Fruit fly (Drosophila melanogaster) whole organism, prepupa: Measurements from ENCODE around the gene fry.

Experiments
- Blimp-1 ChIP-seq: fragments of 200-800 bp; sonication (Bioruptor generic); optimal IDR thresholded peaks from 3 replicates; lab custom pipeline; 2017; ENCODE audit warnings: missing biosample characterization, missing genetic modification characterization, mild to moderate bottlenecking, moderate library complexity, missing genetic modification reagents
- CG11294 ChIP-seq: fragments of 200-800 bp; sonication (Bioruptor generic); IDR thresholded peaks from 2 replicates; pipeline ENCODE4 v1.3.6; 2022; ENCODE audit warnings: missing biosample characterization, missing genetic modification characterization
- CG11762 ChIP-seq: fragments of 200-800 bp; sonication (Bioruptor generic); optimal IDR thresholded peaks from 3 replicates; lab custom pipeline; 2016; ENCODE audit warnings: missing biosample characterization, missing genetic modification characterization; ENCODE audit not compliant: insufficient read depth
- CG11902 ChIP-seq: fragments of 200-800 bp; sonication (Bioruptor generic); optimal IDR thresholded peaks from 3 replicates; lab custom pipeline; 2016; ENCODE audit warnings: missing biosample characterization, missing genetic modification characterization
- CG15336 ChIP-seq: fragments of 200-800 bp; sonication (Bioruptor generic); IDR thresholded peaks from 2 replicates; pipeline ENCODE4 v1.3.6; 2022; ENCODE audit warnings: missing biosample characterization, missing genetic modification characterization
- CG1621 ChIP-seq: fragments of 200-800 bp; sonication (Bioruptor generic); optimal IDR thresholded peaks from 3 replicates; lab custom pipeline; 2018; ENCODE audit warnings: missing biosample characterization, mild to moderate bottlenecking, missing genetic modification characterization
- CG16779 ChIP-seq: fragments of 200-800 bp; sonication (Bioruptor generic); optimal IDR thresholded peaks from 3 replicates; lab custom pipeline; 2017; ENCODE audit warnings: missing biosample characterization, mild to moderate bottlenecking, missing genetic modification characterization
- CG31627 ChIP-seq: fragments of 200-800 bp; sonication (Bioruptor generic); optimal IDR thresholded peaks from 3 replicates; lab custom pipeline; 2016; ENCODE audit warnings: missing biosample characterization, missing genetic modification characterization
- CG32006 ChIP-seq: fragments of 200-800 bp; sonication (Bioruptor generic); optimal IDR thresholded peaks from 3 replicates; lab custom pipeline; 2017; ENCODE audit warnings: missing biosample characterization, mild to moderate bottlenecking, missing genetic modification characterization
- CG34406 ChIP-seq: fragments of 200-800 bp; sonication (Bioruptor generic); optimal IDR thresholded peaks from 3 replicates; lab custom pipeline; 2016; ENCODE audit warnings: missing biosample characterization, missing genetic modification characterization
- CG3919 ChIP-seq: fragments of 200-800 bp; sonication (Bioruptor generic); optimal IDR thresholded peaks from 3 replicates; lab custom pipeline; 2016; ENCODE audit warnings: missing biosample characterization, missing genetic modification characterization
- CG4318 ChIP-seq: fragments of 200-800 bp; sonication (Bioruptor generic); optimal IDR thresholded peaks from 3 replicates; lab custom pipeline; 2017; ENCODE audit warnings: missing biosample characterization, mild to moderate bottlenecking, missing genetic modification characterization
- CG6163 ChIP-seq: fragments of 200-800 bp; sonication (Bioruptor generic); IDR thresholded peaks from 3 replicates; pipeline ENCODE4 v1.3.6; 2022; ENCODE audit warnings: missing biosample characterization, missing genetic modification characterization
- CG6276 ChIP-seq: fragments of 200-800 bp; sonication (Bioruptor generic); optimal IDR thresholded peaks from 2 replicates; lab custom pipeline; 2017; ENCODE audit warnings: missing biosample characterization, mild to moderate bottlenecking, missing genetic modification characterization
- CG6792 ChIP-seq: fragments of 200-800 bp; sonication (Bioruptor generic); optimal IDR thresholded peaks from 3 replicates; lab custom pipeline; 2016; ENCODE audit warnings: missing biosample characterization, missing genetic modification characterization
- CG6808 ChIP-seq: fragments of 200-800 bp; sonication (Bioruptor generic); optimal IDR thresholded peaks from 3 replicates; lab custom pipeline; 2017; ENCODE audit warnings: missing biosample characterization, missing genetic modification characterization, mild to moderate bottlenecking, moderate library complexity, missing genetic modification reagents
- CG6854 ChIP-seq: fragments of 200-800 bp; sonication (Bioruptor generic); optimal IDR thresholded peaks from 2 replicates; lab custom pipeline; 2017; ENCODE audit warnings: missing biosample characterization, mild to moderate bottlenecking, missing genetic modification characterization
- CG8119 ChIP-seq: fragments of 200-800 bp; sonication (Bioruptor generic); IDR thresholded peaks from 3 replicates; pipeline ENCODE4 v1.3.6; 2022; ENCODE audit warnings: missing biosample characterization, missing genetic modification characterization
- CG8319 ChIP-seq: fragments of 200-800 bp; sonication (Bioruptor generic); optimal IDR thresholded peaks from 3 replicates; lab custom pipeline; 2016; ENCODE audit warnings: missing biosample characterization, missing genetic modification characterization
- CG8632 ChIP-seq: fragments of 200-800 bp; sonication (Bioruptor generic); optimal IDR thresholded peaks from 3 replicates; lab custom pipeline; 2016; ENCODE audit warnings: missing biosample characterization, missing genetic modification characterization
- CG9139 ChIP-seq: fragments of 200-800 bp; sonication (Bioruptor generic); optimal IDR thresholded peaks from 3 replicates; lab custom pipeline; 2017; ENCODE audit warnings: missing biosample characterization, mild to moderate bottlenecking, missing genetic modification characterization
- Eip75B ChIP-seq: fragments of 200-800 bp; sonication (Bioruptor generic); optimal IDR thresholded peaks from 3 replicates; lab custom pipeline; 2016; ENCODE audit warnings: missing biosample characterization, missing genetic modification characterization
- Eip93F ChIP-seq: fragments of 200-800 bp; sonication (Bioruptor generic); optimal IDR thresholded peaks from 2 replicates; lab custom pipeline; 2016; ENCODE audit warnings: missing biosample characterization, mild to moderate bottlenecking, missing genetic modification characterization
- Ets21C ChIP-seq: fragments of 200-800 bp; sonication (Bioruptor generic); optimal IDR thresholded peaks from 3 replicates; lab custom pipeline; 2016; ENCODE audit warnings: missing biosample characterization, missing genetic modification characterization
- Ets96B ChIP-seq: fragments of 200-800 bp; optimal IDR thresholded peaks from 2 replicates; lab custom pipeline; 2019; ENCODE audit warnings: missing biosample characterization, mild to moderate bottlenecking, missing genetic modification characterization, moderate library complexity
- Gug ChIP-seq: fragments of 200-800 bp; sonication (Bioruptor generic); IDR thresholded peaks from 2 replicates; pipeline ENCODE4 v1.3.6; 2022; ENCODE audit warnings: missing biosample characterization, missing genetic modification characterization
- Hr38 ChIP-seq: sonication (Bioruptor generic); optimal IDR thresholded peaks from 2 replicates; lab custom pipeline; 2016; ENCODE audit warnings: missing biosample characterization, missing genetic modification characterization
- Hr39 ChIP-seq: fragments of 200-800 bp; sonication (Bioruptor generic); optimal IDR thresholded peaks from 2 replicates; lab custom pipeline; 2016; ENCODE audit warnings: missing biosample characterization, missing genetic modification characterization
- Lpt ChIP-seq: fragments of 200-800 bp; sonication (Bioruptor generic); optimal IDR thresholded peaks from 3 replicates; lab custom pipeline; 2016; ENCODE audit warnings: missing biosample characterization, missing genetic modification characterization
- Met ChIP-seq: fragments of 200-800 bp; sonication (Bioruptor generic); optimal IDR thresholded peaks from 3 replicates; lab custom pipeline; 2016; ENCODE audit warnings: missing biosample characterization, missing genetic modification characterization
- OdsH ChIP-seq: fragments of 200-800 bp; sonication (Bioruptor generic); optimal IDR thresholded peaks from 3 replicates; lab custom pipeline; 2016; ENCODE audit warnings: missing biosample characterization, missing genetic modification characterization
- Smox ChIP-seq: fragments of 200-800 bp; sonication (Bioruptor generic); optimal IDR thresholded peaks from 3 replicates; lab custom pipeline; 2016; ENCODE audit warnings: missing biosample characterization, missing genetic modification characterization
- Sox102F ChIP-seq: fragments of 200-800 bp; sonication (Bioruptor generic); optimal IDR thresholded peaks from 2 replicates; lab custom pipeline; 2016; ENCODE audit warnings: missing biosample characterization, mild to moderate bottlenecking, missing genetic modification characterization
- Sox14 ChIP-seq: fragments of 200-800 bp; sonication (Bioruptor generic); optimal IDR thresholded peaks from 3 replicates; lab custom pipeline; 2016; ENCODE audit warnings: missing biosample characterization, missing genetic modification characterization
- Sox15 ChIP-seq: fragments of 200-800 bp; sonication (Bioruptor generic); optimal IDR thresholded peaks from 3 replicates; lab custom pipeline; 2016; ENCODE audit warnings: missing biosample characterization, missing genetic modification characterization
- achi ChIP-seq: fragments of 200-800 bp; sonication (Bioruptor generic); optimal IDR thresholded peaks from 3 replicates; lab custom pipeline; 2016; ENCODE audit warnings: missing biosample characterization, missing genetic modification characterization
- acj6 ChIP-seq: fragments of 200-800 bp; sonication (Bioruptor generic); optimal IDR thresholded peaks from 3 replicates; lab custom pipeline; 2016; ENCODE audit warnings: missing biosample characterization, missing genetic modification characterization
- cyc ChIP-seq: fragments of 200-800 bp; sonication (Bioruptor generic); optimal IDR thresholded peaks from 3 replicates; lab custom pipeline; 2016; ENCODE audit warnings: missing biosample characterization, missing genetic modification characterization
- dac ChIP-seq: fragments of 200-800 bp; sonication (Bioruptor generic); optimal IDR thresholded peaks from 2 replicates; lab custom pipeline; 2017; ENCODE audit warnings: missing biosample characterization, mild to moderate bottlenecking, missing genetic modification characterization
- dsx ChIP-seq: fragments of 200-800 bp; optimal IDR thresholded peaks from 3 replicates; lab custom pipeline; 2019; ENCODE audit warnings: missing biosample characterization, mild to moderate bottlenecking, missing genetic modification characterization, moderate library complexity; ENCODE audit not compliant: poor library complexity, severe bottlenecking
- eg ChIP-seq: fragments of 200-800 bp; sonication (Bioruptor generic); IDR thresholded peaks from 3 replicates; pipeline ENCODE4 v1.3.6; 2022; ENCODE audit warnings: missing biosample characterization, missing genetic modification characterization
- esn ChIP-seq: fragments of 200-800 bp; sonication (Bioruptor generic); optimal IDR thresholded peaks from 2 replicates; lab custom pipeline; 2016; ENCODE audit warnings: missing biosample characterization, mild to moderate bottlenecking, missing genetic modification characterization, moderate library complexity
- fd59A ChIP-seq: fragments of 200-800 bp; sonication (Bioruptor generic); optimal IDR thresholded peaks from 2 replicates; lab custom pipeline; 2017; ENCODE audit warnings: missing biosample characterization, mild to moderate bottlenecking, missing genetic modification characterization, missing genetic modification reagents
- fd85E ChIP-seq: fragments of 200-800 bp; sonication (Bioruptor generic); optimal IDR thresholded peaks from 3 replicates; lab custom pipeline; 2016; ENCODE audit warnings: missing biosample characterization, missing genetic modification characterization
- fkh ChIP-seq: fragments of 200-800 bp; sonication (Bioruptor generic); optimal IDR thresholded peaks from 3 replicates; lab custom pipeline; 2017; ENCODE audit warnings: missing biosample characterization, mild to moderate bottlenecking, missing genetic modification characterization, moderate library complexity
- lz ChIP-seq: fragments of 200-800 bp; sonication (Bioruptor generic); optimal IDR thresholded peaks from 3 replicates; lab custom pipeline; 2016; ENCODE audit warnings: missing biosample characterization, missing genetic modification characterization
- net ChIP-seq: fragments of 200-800 bp; sonication (Bioruptor generic); optimal IDR thresholded peaks from 3 replicates; lab custom pipeline; 2016; ENCODE audit warnings: missing biosample characterization, missing genetic modification characterization
- pdm3 ChIP-seq: fragments of 200-800 bp; sonication (Bioruptor generic); optimal IDR thresholded peaks from 3 replicates; lab custom pipeline; 2016; ENCODE audit warnings: missing biosample characterization, missing genetic modification characterization
- salr ChIP-seq, 2 experiments: fragments of 200-800 bp; sonication (Bioruptor generic); optimal IDR thresholded peaks; 3 replicates each; lab custom pipeline; 2016 to 2018; ENCODE audit warnings: missing biosample characterization in 2 of 2, missing genetic modification characterization in 2 of 2, mild to moderate bottlenecking in 1 of 2
- ss ChIP-seq, 2 experiments: fragments of 200-800 bp; sonication (Bioruptor generic); optimal IDR thresholded peaks; 2 replicates in 1 of 2; 3 replicates in 1 of 2; lab custom pipeline; 2017 to 2018; ENCODE audit warnings: mild to moderate bottlenecking in 2 of 2, missing biosample characterization in 2 of 2, missing genetic modification characterization in 2 of 2, moderate library complexity in 1 of 2
- svp ChIP-seq: fragments of 200-800 bp; sonication (Bioruptor generic); peaks from one replicate; lab custom pipeline; 2016; ENCODE audit warnings: missing biosample characterization, missing genetic modification characterization
- vri ChIP-seq: fragments of 200-800 bp; sonication (Bioruptor generic); optimal IDR thresholded peaks from 3 replicates; lab custom pipeline; 2016; ENCODE audit warnings: missing biosample characterization, mild to moderate bottlenecking, missing genetic modification characterization

The fry gene

DNA sequence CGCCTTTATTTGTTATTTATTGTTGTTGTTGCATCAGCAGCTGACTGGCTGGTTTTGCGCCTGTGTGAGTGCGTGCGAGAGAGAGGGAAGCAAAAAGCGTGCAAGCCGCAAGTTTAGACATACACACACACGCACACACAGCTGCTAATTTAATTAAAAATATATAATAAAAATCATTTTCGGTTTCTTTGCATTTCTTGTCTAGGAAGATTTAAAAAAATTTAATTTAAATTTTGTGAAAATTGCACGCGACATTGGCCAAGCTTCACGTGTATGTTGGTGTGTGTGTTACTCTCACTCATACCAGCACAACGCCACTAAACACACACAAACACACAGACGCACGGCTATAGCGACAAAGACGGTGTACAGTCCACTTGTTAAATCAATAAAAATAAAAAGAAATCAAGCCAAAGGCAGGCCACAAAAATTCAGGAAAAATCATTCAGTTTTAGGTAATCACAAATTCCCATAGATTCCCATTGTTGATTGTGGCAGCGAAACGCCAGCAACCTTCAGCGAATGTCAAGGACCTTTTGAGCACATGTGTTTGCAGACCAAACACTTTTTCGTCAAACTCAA is 14.7 kb upstream of the fry start:
- TF ChIP-seq Ets96B (tag; lab: Kevin White, UChicago) (no peak), CG4318 (GFP tag; lab: Kevin White, UChicago) (no peak), CG8119 (peak; percentile 43; the same call in 2 of the 3 replicates), pdm3 (GFP tag; lab: Kevin White, UChicago) (no peak), CG3919 (GFP tag; lab: Kevin White, UChicago) (no peak), Eip75B (no peak), dsx (no peak), eg (GFP tag; lab: Robert Waterston, UW) (peak; percentile 41; the same call in 1 of the 3 replicates), achi (GFP tag; lab: Kevin White, UChicago) (peak; percentile 18), acj6 (GFP tag; lab: Kevin White, UChicago) (no peak), CG6792 (GFP tag; lab: Kevin White, UChicago) (no peak), Smox (GFP tag; lab: Kevin White, UChicago) (no peak), Sox14 (no peak), Eip93F (GFP tag; lab: Kevin White, UChicago) (no peak), dac (GFP tag; lab: Kevin White, UChicago) (no peak), Gug (GFP tag; lab: Robert Waterston, UW) (no peak), Sox15 (GFP tag; lab: Kevin White, UChicago) (no peak), Lpt (GFP tag; lab: Kevin White, UChicago) (no peak), Ets21C (no peak), CG11902 (GFP tag; lab: Kevin White, UChicago) (no peak), net (GFP tag; lab: Kevin White, UChicago) (no peak), CG31627 (GFP tag; lab: Kevin White, UChicago) (no peak), vri (no peak), Met (GFP tag; lab: Kevin White, UChicago) (no peak), CG6854 (GFP tag; lab: Kevin White, UChicago) (no peak), Hr38 (GFP tag; lab: Kevin White, UChicago) (no peak), CG8319 (GFP tag; lab: Kevin White, UChicago) (no peak), CG8632 (GFP tag; lab: Kevin White, UChicago) (no peak), Hr39 (GFP tag; lab: Kevin White, UChicago) (no peak), CG32006 (no peak), CG6808 (GFP tag; lab: Kevin White, UChicago) (no peak), fd59A (GFP tag; lab: Kevin White, UChicago) (no peak), cyc (no peak), svp (GFP tag; lab: Kevin White, UChicago) (no peak), CG15336 (GFP tag; lab: Robert Waterston, UW) (peak; percentile 27; the same call in 1 of the 2 replicates), CG34406 (GFP tag; lab: Kevin White, UChicago) (no peak), lz (no peak), CG16779 (tag; lab: Kevin White, UChicago) (no peak), Blimp-1 (GFP tag; lab: Kevin White, UChicago) (no peak), CG6163 (GFP tag; lab: Robert Waterston, UW) (peak; percentile 24; the same call in 1 of the 3 replicates), Sox102F (GFP tag; lab: Kevin White, UChicago) (no peak), CG1621 (tag; lab: Kevin White, UChicago) (no peak), CG11294 (GFP tag; lab: Robert Waterston, UW) (no peak), CG6276 (peak; percentile 2), ss (GFP tag; optimal IDR thresholded peaks at IDR 0.05; lab: Kevin White, UChicago) (no peak), esn (GFP tag; lab: Kevin White, UChicago) (no peak), CG11762 (GFP tag; lab: Kevin White, UChicago) (no peak), salr (GFP tag; optimal IDR thresholded peaks at IDR 0.05; lab: Kevin White, UChicago) (no peak), fkh (peak; percentile 24), OdsH (no peak), CG9139 (GFP tag; lab: Kevin White, UChicago) (no peak), fd85E (GFP tag; lab: Kevin White, UChicago) (no peak)
